Worm (Caenorhabditis elegans) whole organism, midembryonic: ENCODE results near the gene hlh-33.

ENCODE experiments used
- flt-1 ChIP-seq: fragments of 200-800 bp; sonication (Bioruptor generic); IDR thresholded peaks from 2 replicates; pipeline ENCODE4 v1.3.6; 2022; ENCODE audit warnings: missing genetic modification characterization, missing compliant biosample characterization
- med-1 ChIP-seq: sonication (generic microtip); optimal IDR thresholded peaks from 2 replicates; lab custom pipeline; 2017; ENCODE audit warnings: missing genetic modification characterization, mild to moderate bottlenecking, missing compliant biosample characterization, antibody characterized with exemption, missing genetic modification reagents; ENCODE audit not compliant: insufficient read depth
- tab-1 ChIP-seq: fragments of 200-800 bp; sonication (Bioruptor generic); IDR thresholded peaks from 2 replicates; pipeline ENCODE4 v1.3.6; 2022; ENCODE audit warnings: missing genetic modification characterization, missing compliant biosample characterization

DNA sequence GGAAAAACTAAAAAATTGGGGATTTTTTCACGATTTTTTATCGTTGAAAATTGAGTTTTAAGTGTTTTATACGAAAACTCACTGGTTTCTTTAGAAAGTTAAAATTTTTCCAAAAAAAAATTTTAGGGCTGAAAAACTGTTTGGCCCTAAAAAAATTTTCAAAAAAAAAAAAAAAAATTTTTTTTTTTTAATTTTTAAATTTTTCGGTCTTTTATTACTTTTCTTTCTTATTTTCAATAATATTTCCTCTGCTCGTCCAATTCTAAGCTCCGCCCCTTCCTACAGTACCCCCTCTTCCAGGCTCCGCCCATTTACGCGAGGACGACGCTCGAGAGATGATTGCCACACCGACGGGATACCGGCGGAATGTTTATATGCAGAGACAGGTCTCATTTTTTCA lies 6.4 kb upstream of the hlh-33 start, which contains the start of gene pqn-82:
- no peak for TF ChIP-seq med-1 (GFP tag; lab: Kevin White, UChicago)
- no peak for TF ChIP-seq flt-1 (GFP tag; lab: Robert Waterston, UW)
- no peak for TF ChIP-seq tab-1 (GFP tag; lab: Robert Waterston, UW)
